Worm (Caenorhabditis elegans): ENCODE data around the gene ZC443.2.

- TF ChIP-seq lin-35 (GFP tag; optimal IDR thresholded peaks at IDR 0.05) (no peak), hpl-2 (GFP tag; optimal IDR thresholded peaks at IDR 0.05) (no peak), skn-1 (tag; optimal IDR thresholded peaks at IDR 0.05) (no peak), blmp-1 (tag; optimal IDR thresholded peaks at IDR 0.05) (no peak), snu-23 (GFP tag; optimal IDR thresholded peaks at IDR 0.05) (no peak), fkh-10 (GFP tag; optimal IDR thresholded peaks at IDR 0.05) (no peak), ceh-82 (tag; optimal IDR thresholded peaks at IDR 0.05) (no peak), nhr-11 (tag; optimal IDR thresholded peaks at IDR 0.05) (no peak)
Observed at ce11 chrV:12795927-12796326, 15.1 kb downstream of the ZC443.2 start.

Data from whole organism, L1 larva.